Fruit fly (Drosophila melanogaster) whole organism, embryonic: Measurements from ENCODE around the gene ZnT63C.

Source experiments
- ATbp ChIP-seq: fragments of 200-800 bp; sonication (Bioruptor generic); optimal IDR thresholded peaks from 2 replicates; lab custom pipeline; 2017; ENCODE audit warnings: missing biosample characterization, mild to moderate bottlenecking, missing genetic modification characterization, missing genetic modification reagents
- Adf1 ChIP-seq: fragments of 200-800 bp; sonication (Bioruptor generic); IDR thresholded peaks from 2 replicates; pipeline ENCODE4 v1.3.6; 2022; ENCODE audit warnings: missing biosample characterization, missing genetic modification characterization
- Bteb2 ChIP-seq: fragments of 200-800 bp; sonication (Bioruptor generic); optimal IDR thresholded peaks from 2 replicates; lab custom pipeline; 2016; ENCODE audit warnings: missing biosample characterization, missing genetic modification characterization
- CG11093 ChIP-seq: fragments of 200-800 bp; sonication (Bioruptor generic); IDR thresholded peaks from 3 replicates; pipeline ENCODE4 v1.3.6; 2022; ENCODE audit warnings: missing biosample characterization, missing genetic modification characterization
- CG1233 ChIP-seq: fragments of 200-800 bp; sonication (Bioruptor generic); optimal IDR thresholded peaks from 4 replicates; lab custom pipeline; 2018; ENCODE audit warnings: missing biosample characterization, mild to moderate bottlenecking, missing genetic modification characterization
- CG13624 ChIP-seq: fragments of 200-800 bp; sonication (Bioruptor generic); optimal IDR thresholded peaks from 2 replicates; lab custom pipeline; 2016; ENCODE audit warnings: missing biosample characterization, missing genetic modification characterization
- CG14667 ChIP-seq: fragments of 200-800 bp; sonication (Bioruptor generic); IDR thresholded peaks from 2 replicates; pipeline ENCODE4 v1.3.6; 2022; ENCODE audit warnings: missing biosample characterization, missing genetic modification characterization
- CG14860 ChIP-seq: fragments of 200-800 bp; sonication (Bioruptor generic); IDR thresholded peaks from 3 replicates; pipeline ENCODE4 v1.3.6; 2022; ENCODE audit warnings: missing biosample characterization, missing genetic modification characterization; ENCODE audit not compliant: partially characterized antibody
- CG15073 ChIP-seq: fragments of 200-800 bp; sonication (Bioruptor generic); optimal IDR thresholded peaks from 2 replicates; lab custom pipeline; 2016; ENCODE audit warnings: missing biosample characterization, missing genetic modification characterization
- CG15479 ChIP-seq: fragments of 200-800 bp; sonication (Bioruptor generic); optimal IDR thresholded peaks from 3 replicates; lab custom pipeline; 2019; ENCODE audit warnings: missing biosample characterization, mild to moderate bottlenecking, missing genetic modification characterization, moderate library complexity
- CG1603 ChIP-seq: fragments of 200-800 bp; sonication (Bioruptor generic); optimal IDR thresholded peaks from 2 replicates; lab custom pipeline; 2019; ENCODE audit warnings: missing biosample characterization, mild to moderate bottlenecking, missing genetic modification characterization, moderate library complexity
- CG16863 ChIP-seq: fragments of 200-800 bp; sonication (Bioruptor generic); optimal IDR thresholded peaks from 3 replicates; lab custom pipeline; 2016; ENCODE audit warnings: missing biosample characterization, missing genetic modification characterization
- CG17328 ChIP-seq: fragments of 200-800 bp; sonication (Bioruptor generic); IDR thresholded peaks from 2 replicates; pipeline ENCODE4 v1.3.6; 2022; ENCODE audit warnings: missing biosample characterization, missing genetic modification characterization
- CG17829 ChIP-seq: fragments of 200-800 bp; optimal IDR thresholded peaks from 2 replicates; lab custom pipeline; 2019; ENCODE audit warnings: missing biosample characterization, mild to moderate bottlenecking, missing genetic modification characterization, moderate library complexity
- CG2199 ChIP-seq: fragments of 200-800 bp; sonication (Bioruptor generic); IDR thresholded peaks from 3 replicates; pipeline ENCODE4 v1.3.6; 2022; ENCODE audit warnings: missing biosample characterization, missing genetic modification characterization
- CG31388 ChIP-seq: fragments of 200-800 bp; sonication (Bioruptor generic); optimal IDR thresholded peaks from 2 replicates; lab custom pipeline; 2016; ENCODE audit warnings: missing biosample characterization, missing genetic modification characterization
- CG33213 ChIP-seq: fragments of 200-800 bp; sonication (Bioruptor generic); optimal IDR thresholded peaks from 3 replicates; lab custom pipeline; 2016; ENCODE audit warnings: missing biosample characterization, missing genetic modification characterization
- CG33557 ChIP-seq: fragments of 200-800 bp; sonication (Bioruptor generic); optimal IDR thresholded peaks from 2 replicates; lab custom pipeline; 2019; ENCODE audit warnings: missing biosample characterization, mild to moderate bottlenecking, missing genetic modification characterization, moderate library complexity
- CG4730 ChIP-seq: fragments of 200-800 bp; sonication (Bioruptor generic); IDR thresholded peaks from 2 replicates; pipeline ENCODE4 v1.3.6; 2022; ENCODE audit warnings: missing biosample characterization, missing genetic modification characterization
- CG6854 ChIP-seq: fragments of 200-800 bp; sonication (Bioruptor generic); optimal IDR thresholded peaks from 3 replicates; lab custom pipeline; 2017; ENCODE audit warnings: missing biosample characterization, mild to moderate bottlenecking, missing genetic modification characterization
- CG7372 ChIP-seq: fragments of 200-800 bp; sonication (Bioruptor generic); IDR thresholded peaks from 2 replicates; pipeline ENCODE4 v1.3.6; 2022; ENCODE audit warnings: missing biosample characterization, missing genetic modification characterization
- CG7987 ChIP-seq: fragments of 200-800 bp; sonication (Bioruptor generic); optimal IDR thresholded peaks from 2 replicates; lab custom pipeline; 2018; ENCODE audit warnings: missing biosample characterization, mild to moderate bottlenecking, missing genetic modification characterization, moderate library complexity
- CG8478 ChIP-seq: fragments of >200 bp; optimal IDR thresholded peaks from 2 replicates; lab custom pipeline; 2018
- CG8944 ChIP-seq: fragments of 200-800 bp; sonication (Bioruptor generic); optimal IDR thresholded peaks from 3 replicates; lab custom pipeline; 2016; ENCODE audit warnings: missing biosample characterization, missing genetic modification characterization
- CG9817 ChIP-seq: fragments of 200-800 bp; sonication (Bioruptor generic); optimal IDR thresholded peaks from 2 replicates; lab custom pipeline; 2018; ENCODE audit warnings: missing biosample characterization, mild to moderate bottlenecking, missing genetic modification characterization, moderate library complexity
- HLH3B ChIP-seq: fragments of 200-800 bp; sonication (Bioruptor generic); IDR thresholded peaks from 2 replicates; pipeline ENCODE4 v1.3.6; 2022; ENCODE audit warnings: missing biosample characterization, missing genetic modification characterization
- Hsf ChIP-seq: fragments of 200-800 bp; sonication (Bioruptor generic); optimal IDR thresholded peaks from 3 replicates; lab custom pipeline; 2016; ENCODE audit warnings: missing biosample characterization, missing genetic modification characterization
- Mes4 ChIP-seq: fragments of 200-800 bp; sonication (Bioruptor generic); optimal IDR thresholded peaks from 2 replicates; lab custom pipeline; 2016; ENCODE audit warnings: missing biosample characterization, missing genetic modification characterization
- Neu2 ChIP-seq: fragments of 200-800 bp; sonication (Bioruptor generic); optimal IDR thresholded peaks from 3 replicates; lab custom pipeline; 2016; ENCODE audit warnings: missing biosample characterization, missing genetic modification characterization, borderline replicate concordance
- PHDP ChIP-seq: fragments of 200-800 bp; sonication (Bioruptor generic); optimal IDR thresholded peaks from 3 replicates; lab custom pipeline; 2018; ENCODE audit warnings: missing biosample characterization, mild to moderate bottlenecking, missing genetic modification characterization, moderate library complexity
- Scr ChIP-seq: fragments of 200-800 bp; sonication (Bioruptor generic); IDR thresholded peaks from 2 replicates; pipeline ENCODE4 v1.3.6; 2022; ENCODE audit warnings: missing biosample characterization, missing genetic modification characterization; ENCODE audit not compliant: partially characterized antibody
- Sry-δ ChIP-seq: fragments of 200-800 bp; sonication (Bioruptor generic); optimal IDR thresholded peaks from 2 replicates; lab custom pipeline; 2016; ENCODE audit warnings: missing biosample characterization, missing genetic modification characterization
- bab2 ChIP-seq: fragments of 200-800 bp; sonication (Bioruptor generic); optimal IDR thresholded peaks from 2 replicates; lab custom pipeline; 2016; ENCODE audit warnings: missing biosample characterization, missing genetic modification characterization
- crp ChIP-seq, 2 experiments: fragments of 200-800 bp; sonication (Bioruptor generic); optimal IDR thresholded peaks; 2 replicates in 1 of 2; 3 replicates in 1 of 2; lab custom pipeline; 2017; ENCODE audit warnings: missing biosample characterization in 2 of 2, missing genetic modification characterization in 2 of 2, mild to moderate bottlenecking in 1 of 2, moderate library complexity in 1 of 2
- disco-r ChIP-seq: fragments of 200-800 bp; sonication (Bioruptor generic); optimal IDR thresholded peaks from 2 replicates; lab custom pipeline; 2016; ENCODE audit warnings: missing biosample characterization, missing genetic modification characterization
- dmrt99B ChIP-seq: fragments of 200-800 bp; sonication (Bioruptor generic); optimal IDR thresholded peaks from 2 replicates; lab custom pipeline; 2018; ENCODE audit warnings: missing biosample characterization, mild to moderate bottlenecking, missing genetic modification characterization, moderate library complexity
- ftz-f1 ChIP-seq: fragments of 200-800 bp; sonication (Bioruptor generic); optimal IDR thresholded peaks from 2 replicates; lab custom pipeline; 2016; ENCODE audit warnings: missing biosample characterization, missing genetic modification characterization
- gce ChIP-seq: fragments of 200-800 bp; sonication (Bioruptor generic); IDR thresholded peaks from 3 replicates; pipeline ENCODE4 v1.3.6; 2022; ENCODE audit warnings: missing biosample characterization, missing genetic modification characterization
- hb ChIP-seq: fragments of 200-800 bp; sonication (Bioruptor generic); IDR thresholded peaks from 3 replicates; pipeline ENCODE4 v1.3.6; 2022; ENCODE audit warnings: missing biosample characterization, missing genetic modification characterization; ENCODE audit not compliant: partially characterized antibody
- hkb ChIP-seq, 2 experiments: fragments of 200-800 bp in 1 of 2; fragments of >200 bp in 1 of 2; sonication (Bioruptor generic) in 1 of 2; IDR thresholded peaks in 1 of 2; optimal IDR thresholded peaks in 1 of 2; 2 replicates each; pipeline versions ENCODE4 v1.3.6 to Lab custom; 2017 to 2022; ENCODE audit warnings: missing biosample characterization in 1 of 2, missing genetic modification characterization in 1 of 2
- nom ChIP-seq: fragments of 200-800 bp; sonication (Bioruptor generic); optimal IDR thresholded peaks from 2 replicates; lab custom pipeline; 2017; ENCODE audit warnings: missing biosample characterization, missing genetic modification characterization, mild to moderate bottlenecking, moderate library complexity, missing genetic modification reagents
- scrt ChIP-seq: fragments of 200-800 bp; sonication (Bioruptor generic); optimal IDR thresholded peaks from 2 replicates; lab custom pipeline; 2018; ENCODE audit warnings: missing biosample characterization, mild to moderate bottlenecking, missing genetic modification characterization, moderate library complexity
- sd ChIP-seq: fragments of 200-800 bp; sonication (Bioruptor generic); optimal IDR thresholded peaks from 3 replicates; lab custom pipeline; 2018; ENCODE audit warnings: missing biosample characterization, mild to moderate bottlenecking, missing genetic modification characterization, moderate library complexity
- seq ChIP-seq: fragments of 200-800 bp; sonication (Bioruptor generic); IDR thresholded peaks from 2 replicates; pipeline ENCODE4 v1.3.6; 2022; ENCODE audit warnings: missing biosample characterization, missing genetic modification characterization
- shn ChIP-seq: fragments of 200-800 bp; sonication (Bioruptor generic); optimal IDR thresholded peaks from 3 replicates; lab custom pipeline; 2016; ENCODE audit warnings: missing biosample characterization, missing genetic modification characterization
- sim ChIP-seq: fragments of 200-800 bp; sonication (Bioruptor generic); IDR thresholded peaks from 2 replicates; pipeline ENCODE4 v1.3.6; 2022; ENCODE audit warnings: missing biosample characterization, missing genetic modification characterization
- sob ChIP-seq: fragments of 200-800 bp; sonication (Bioruptor generic); IDR thresholded peaks from 2 replicates; pipeline ENCODE4 v1.3.6; 2022; ENCODE audit warnings: missing biosample characterization, missing genetic modification characterization
- tna ChIP-seq: fragments of 200-800 bp; sonication (Bioruptor generic); IDR thresholded peaks from 2 replicates; pipeline ENCODE4 v1.3.6; 2022; ENCODE audit warnings: missing biosample characterization, missing genetic modification characterization; ENCODE audit not compliant: partially characterized antibody
- toy ChIP-seq: fragments of 200-800 bp; sonication (Bioruptor generic); IDR thresholded peaks from 2 replicates; pipeline ENCODE4 v1.3.6; 2022; ENCODE audit warnings: missing biosample characterization, missing genetic modification characterization
- vvl ChIP-seq: fragments of 200-800 bp; sonication (Bioruptor generic); IDR thresholded peaks from 2 replicates; pipeline ENCODE4 v1.3.6; 2022; ENCODE audit warnings: missing biosample characterization, missing genetic modification characterization

Gene ZnT63C

dm6 chr3L:3301171-3301738 lies 2.3 kb upstream of the ZnT63C start (continued):
- peak in 1 of 2 experiments; percentile 51 for TF ChIP-seq crp (GFP tag; optimal IDR thresholded peaks at IDR 0.05; lab: Kevin White, UChicago)
- TF ChIP-seq Neu2 = no peak
- peak; percentile 86 for TF ChIP-seq scrt
- TF ChIP-seq CG8944 (GFP tag; lab: Kevin White, UChicago) = peak; percentile 88
- peak; percentile 83 for TF ChIP-seq CG7372 (GFP tag; lab: Robert Waterston, UW)
- TF ChIP-seq ATbp = peak; percentile 91
- peak; percentile 84 for TF ChIP-seq sim
- TF ChIP-seq CG1233 (GFP tag; lab: Kevin White, UChicago) = peak; percentile 90
- peak; percentile 56 for TF ChIP-seq Sry-δ
- TF ChIP-seq sd (tag; lab: Kevin White, UChicago) = peak; percentile 81
- peak; percentile 77 for TF ChIP-seq Adf1 (GFP tag; lab: Robert Waterston, UW)
- peak; percentile 90 for TF ChIP-seq bab2 (GFP tag; lab: Kevin White, UChicago)
- peak; percentile 91 for TF ChIP-seq CG13624 (GFP tag; lab: Kevin White, UChicago)
- TF ChIP-seq CG17829 (tag; lab: Kevin White, UChicago) = peak; percentile 92
- peak; percentile 67 for TF ChIP-seq CG15479
- TF ChIP-seq CG4730 = peak; percentile 88
- TF ChIP-seq CG17328 = peak; percentile 89
- TF ChIP-seq disco-r (GFP tag; lab: Kevin White, UChicago) = peak; percentile 75
- no peak for TF ChIP-seq nom
- TF ChIP-seq Bteb2 = peak; percentile 89
- peak; percentile 77; the same call in 2 of the 3 replicates for TF ChIP-seq CG2199 (GFP tag; lab: Robert Waterston, UW)
- TF ChIP-seq CG14667 = peak; percentile 75
- no peak for TF ChIP-seq CG14860
- TF ChIP-seq Mes4 (GFP tag; lab: Kevin White, UChicago) = peak; percentile 85
- peak; percentile 93 for TF ChIP-seq seq (GFP tag; lab: Robert Waterston, UW)
- TF ChIP-seq PHDP (tag; lab: Kevin White, UChicago) = peak; percentile 95
- no peak for TF ChIP-seq hkb (optimal IDR thresholded peaks at IDR 0.05; lab: Kevin White, UChicago)
- peak; percentile 96 for TF ChIP-seq hkb (GFP tag; IDR thresholded peaks at IDR 0.05; lab: Robert Waterston, UW)
- no peak for TF ChIP-seq ftz-f1
- TF ChIP-seq sob (GFP tag; lab: Robert Waterston, UW) = peak; percentile 94
- TF ChIP-seq HLH3B = peak; percentile 90
- peak; percentile 85 for TF ChIP-seq CG1603 (tag; lab: Kevin White, UChicago)
- peak; percentile 76 for TF ChIP-seq CG7987 (GFP tag; lab: Kevin White, UChicago)
- peak; percentile 76; the same call in 2 of the 3 replicates for TF ChIP-seq CG11093 (GFP tag; lab: Robert Waterston, UW)
- TF ChIP-seq Scr (GFP tag; lab: Robert Waterston, UW) = no peak
- no peak for TF ChIP-seq tna
- peak; percentile 84 for TF ChIP-seq CG9817 (tag; lab: Kevin White, UChicago)
- TF ChIP-seq CG31388 = peak; percentile 85
- TF ChIP-seq dmrt99B (tag; lab: Kevin White, UChicago) = peak; percentile 95
- TF ChIP-seq gce = peak; percentile 85
- TF ChIP-seq shn = peak; percentile 74
- TF ChIP-seq hb (GFP tag; lab: Robert Waterston, UW) = no peak
- TF ChIP-seq CG33557 (GFP tag; lab: Kevin White, UChicago) = peak; percentile 68
- peak; percentile 88 for TF ChIP-seq CG16863 (GFP tag; lab: Kevin White, UChicago)
- TF ChIP-seq CG33213 = peak; percentile 79
- peak; percentile 82 for TF ChIP-seq toy (GFP tag; lab: Robert Waterston, UW)
- peak; percentile 96 for TF ChIP-seq vvl (GFP tag; lab: Robert Waterston, UW)
- peak; percentile 66 for TF ChIP-seq CG15073 (GFP tag; lab: Kevin White, UChicago)
- peak; percentile 90 for TF ChIP-seq CG6854 (GFP tag; lab: Kevin White, UChicago)
- no peak for TF ChIP-seq CG8478 (lab: Kevin White, UChicago)
- peak; percentile 93 for TF ChIP-seq Hsf (GFP tag; lab: Kevin White, UChicago)
